Worm (Caenorhabditis elegans) whole organism, L3 larva: ENCODE results near the gene C34C6.10.

ENCODE experiments used
- R02D3.7 ChIP-seq: fragments of 150-350 bp; optimal IDR thresholded peaks from 2 replicates; lab custom pipeline; 2014; ENCODE audit warnings: missing biosample characterization, missing genetic modification characterization
- ZK546.5 ChIP-seq: sonication (generic microtip); optimal IDR thresholded peaks from 2 replicates; lab custom pipeline; 2017; ENCODE audit warnings: missing biosample characterization, missing genetic modification characterization
- ama-1 ChIP-seq: fragments of 150-350 bp; optimal IDR thresholded peaks from 2 replicates; lab custom pipeline; 2018
- ceh-16 ChIP-seq: sonication (generic microtip); optimal IDR thresholded peaks from 2 replicates; lab custom pipeline; 2017; ENCODE audit warnings: missing biosample characterization, missing genetic modification characterization
- ceh-9 ChIP-seq: sonication (generic microtip); optimal IDR thresholded peaks from 2 replicates; lab custom pipeline; 2018; ENCODE audit warnings: missing biosample characterization, missing genetic modification characterization
- egl-27 ChIP-seq: sonication (generic microtip); optimal IDR thresholded peaks from 4 replicates; lab custom pipeline; 2017; ENCODE audit warnings: missing biosample characterization, missing genetic modification reagents, missing genetic modification characterization
- egl-5 ChIP-seq: fragments of 150-350 bp; optimal IDR thresholded peaks from 2 replicates; lab custom pipeline; 2017; ENCODE audit warnings: missing biosample characterization, missing genetic modification reagents, missing genetic modification characterization, inconsistent platforms
- elt-1 ChIP-seq: fragments of 150-350 bp; optimal IDR thresholded peaks from 2 replicates; lab custom pipeline; 2014; ENCODE audit warnings: missing biosample characterization, missing genetic modification characterization
- elt-2 ChIP-seq: sonication (generic microtip); optimal IDR thresholded peaks from 2 replicates; lab custom pipeline; 2016; ENCODE audit warnings: missing genetic modification reagents, mild to moderate bottlenecking, missing genetic modification characterization, missing compliant biosample characterization
- eor-1 ChIP-seq, 2 experiments: fragments of 150-350 bp; optimal IDR thresholded peaks; 2 replicates each; lab custom pipeline; 2014 to 2018; ENCODE audit warnings: missing biosample characterization in 2 of 2, missing genetic modification characterization in 2 of 2
- fkh-2 ChIP-seq: fragments of 150-350 bp; optimal IDR thresholded peaks from 2 replicates; lab custom pipeline; 2014; ENCODE audit warnings: missing biosample characterization, missing genetic modification reagents, missing genetic modification characterization
- fos-1 ChIP-seq: fragments of 150-350 bp; optimal IDR thresholded peaks from 2 replicates; lab custom pipeline; 2014; ENCODE audit warnings: missing biosample characterization, missing genetic modification characterization
- hmg-11 ChIP-seq: sonication (generic microtip); optimal IDR thresholded peaks from 2 replicates; lab custom pipeline; 2016; ENCODE audit warnings: missing genetic modification characterization, missing compliant biosample characterization
- jun-1 ChIP-seq: fragments of 150-350 bp; optimal IDR thresholded peaks from 2 replicates; lab custom pipeline; 2014; ENCODE audit warnings: missing biosample characterization, missing genetic modification reagents, missing genetic modification characterization
- lin-15B ChIP-seq: fragments of 150-350 bp; optimal IDR thresholded peaks from 2 replicates; lab custom pipeline; 2014; ENCODE audit warnings: missing biosample characterization, missing genetic modification characterization
- lin-39 ChIP-seq: fragments of 150-350 bp; optimal IDR thresholded peaks from 2 replicates; lab custom pipeline; 2018; ENCODE audit warnings: missing biosample characterization, missing genetic modification reagents, missing genetic modification characterization
- mdl-1 ChIP-seq: fragments of 150-350 bp; optimal IDR thresholded peaks from 2 replicates; lab custom pipeline; 2014; ENCODE audit warnings: missing biosample characterization, missing genetic modification characterization
- mml-1 ChIP-seq: fragments of 150-350 bp; sonication (generic microtip); optimal IDR thresholded peaks from 3 replicates; lab custom pipeline; 2014; ENCODE audit warnings: missing biosample characterization, missing genetic modification characterization
- nfya-1 ChIP-seq: sonication (generic microtip); optimal IDR thresholded peaks from 2 replicates; lab custom pipeline; 2017; ENCODE audit warnings: missing genetic modification characterization, mild to moderate bottlenecking, missing compliant biosample characterization, antibody characterized with exemption, moderate library complexity; ENCODE audit not compliant: insufficient read depth
- nhr-23 ChIP-seq: fragments of 150-350 bp; optimal IDR thresholded peaks from 2 replicates; lab custom pipeline; 2014; ENCODE audit warnings: missing biosample characterization, missing genetic modification reagents, missing genetic modification characterization
- nhr-237 ChIP-seq: fragments of 150-350 bp; optimal IDR thresholded peaks from 2 replicates; lab custom pipeline; 2014; ENCODE audit warnings: missing biosample characterization, missing genetic modification characterization
- nhr-25 ChIP-seq: sonication (generic microtip); optimal IDR thresholded peaks from 2 replicates; lab custom pipeline; 2017; ENCODE audit warnings: missing biosample characterization, missing genetic modification characterization
- nhr-43 ChIP-seq: sonication (generic microtip); optimal IDR thresholded peaks from 2 replicates; lab custom pipeline; 2016; ENCODE audit warnings: mild to moderate bottlenecking, missing genetic modification characterization, missing compliant biosample characterization; ENCODE audit not compliant: poor library complexity, severe bottlenecking
- nhr-67 ChIP-seq: fragments of 150-350 bp; optimal IDR thresholded peaks from 2 replicates; lab custom pipeline; 2014; ENCODE audit warnings: missing biosample characterization, missing genetic modification characterization
- nhr-77 ChIP-seq: fragments of 150-350 bp; optimal IDR thresholded peaks from 2 replicates; lab custom pipeline; 2014; ENCODE audit warnings: missing biosample characterization, missing genetic modification characterization
- pha-4 ChIP-seq: fragments of 150-350 bp; optimal IDR thresholded peaks from 2 replicates; lab custom pipeline; 2014; ENCODE audit warnings: missing biosample characterization, missing genetic modification reagents, missing genetic modification characterization
- pqm-1 ChIP-seq: fragments of 150-350 bp; optimal IDR thresholded peaks from 2 replicates; lab custom pipeline; 2017; ENCODE audit warnings: missing biosample characterization, missing genetic modification characterization, inconsistent platforms
- sea-2 ChIP-seq: fragments of 150-350 bp; sonication (generic microtip); optimal IDR thresholded peaks from 4 replicates; lab custom pipeline; 2014; ENCODE audit warnings: missing biosample characterization, missing genetic modification reagents, missing genetic modification characterization
- skn-1 ChIP-seq: fragments of 150-350 bp; optimal IDR thresholded peaks from 2 replicates; lab custom pipeline; 2014; ENCODE audit warnings: missing biosample characterization, missing genetic modification characterization
- snpc-4 ChIP-seq: fragments of 150-350 bp; optimal IDR thresholded peaks from 2 replicates; lab custom pipeline; 2014; ENCODE audit warnings: missing biosample characterization, missing genetic modification characterization
- unc-39 ChIP-seq: sonication (generic microtip); optimal IDR thresholded peaks from 4 replicates; lab custom pipeline; 2017; ENCODE audit warnings: missing biosample characterization, missing genetic modification characterization
- unc-62 ChIP-seq: fragments of 150-350 bp; sonication (generic microtip); optimal IDR thresholded peaks from 4 replicates; lab custom pipeline; 2014; ENCODE audit warnings: missing biosample characterization, missing genetic modification reagents, missing genetic modification characterization
- zag-1 ChIP-seq: fragments of 150-350 bp; optimal IDR thresholded peaks from 2 replicates; lab custom pipeline; 2014; ENCODE audit warnings: missing biosample characterization, missing genetic modification characterization
- ztf-11 ChIP-seq: fragments of 150-350 bp; optimal IDR thresholded peaks from 2 replicates; lab custom pipeline; 2014; ENCODE audit warnings: missing biosample characterization, missing genetic modification characterization
- ztf-4 ChIP-seq: fragments of 150-350 bp; optimal IDR thresholded peaks from 2 replicates; lab custom pipeline; 2014; ENCODE audit warnings: missing biosample characterization, missing genetic modification characterization

Gene C34C6.10

DNA sequence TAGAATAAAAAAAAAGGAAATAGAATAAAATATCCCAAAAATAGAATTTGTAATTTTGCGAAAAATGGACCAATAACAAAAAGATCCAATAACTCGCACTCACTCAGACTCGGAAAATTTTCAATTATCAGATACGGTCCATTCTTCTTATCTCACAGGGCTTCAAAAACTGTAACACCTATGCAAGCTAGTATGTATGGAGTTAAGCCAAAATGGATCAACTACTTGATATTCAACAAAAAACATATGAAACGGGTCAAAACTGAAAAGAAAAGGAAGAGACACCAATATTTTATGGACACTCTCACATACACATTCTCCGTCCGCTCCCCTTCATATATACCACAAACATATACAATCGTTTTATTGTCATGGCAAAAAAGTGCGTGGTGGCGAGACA lies 10.1 kb downstream of the C34C6.10 start, which contains the start of gene C34C6.9:
Gene C34C6.9, plus strand, starts transcription at position 301 of the 400 bp plus-strand sequence.
- TF ChIP-seq lin-39 (tag; lab: Kevin White, UChicago) (no peak), zag-1 (tag; lab: Kevin White, UChicago) (no peak)

DNA sequence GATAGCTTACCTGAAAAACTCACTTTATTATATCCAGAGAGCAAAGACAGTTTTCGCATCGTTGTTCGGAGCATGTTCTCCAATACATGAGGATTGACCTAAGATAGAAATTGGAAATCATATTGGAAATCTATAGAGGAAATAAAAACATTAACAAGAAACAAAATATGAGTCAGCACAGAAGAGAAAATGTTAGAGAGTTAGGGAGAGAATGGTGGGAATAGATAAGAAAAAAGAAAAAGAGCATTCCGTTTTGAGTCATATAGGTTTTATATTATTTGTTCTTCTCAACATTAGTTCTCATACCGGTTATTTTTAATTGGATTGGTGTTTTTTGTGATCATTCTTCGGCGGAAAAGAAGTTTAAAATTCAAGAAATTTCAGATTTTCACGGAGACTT lies 10.9 kb downstream of the C34C6.10 start, which contains the start of gene hgap-2:
Gene hgap-2, minus strand, starts transcription at position 101 of the 400 bp plus-strand sequence.
- no peak for TF ChIP-seq mml-1
- no peak for TF ChIP-seq nhr-25
- peak; percentile 4 for TF ChIP-seq pha-4 (tag; lab: Kevin White, UChicago)
- TF ChIP-seq pqm-1 (tag; lab: Kevin White, UChicago), result peak; percentile 19
- no peak for TF ChIP-seq mdl-1 (tag; lab: Kevin White, UChicago)

DNA sequence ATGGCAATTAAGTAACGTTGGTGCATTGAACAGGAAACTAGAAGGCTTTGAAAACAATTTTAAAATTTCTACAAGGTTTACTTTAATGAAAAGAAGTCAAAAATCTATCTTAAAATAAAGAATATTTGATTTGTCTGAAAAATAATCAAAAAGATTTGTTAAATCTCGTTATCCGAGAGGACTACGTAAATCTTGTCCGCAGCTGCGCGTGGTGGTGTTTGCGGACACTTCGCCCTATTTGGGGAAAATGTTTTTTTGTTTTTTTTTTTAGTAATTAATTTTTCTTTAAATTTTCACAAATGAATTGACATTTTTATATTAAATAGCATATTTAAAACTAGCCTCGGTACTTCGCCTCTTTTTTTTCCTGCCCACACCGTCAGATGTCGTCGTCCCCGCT lies 11.8 kb downstream of the C34C6.10 start:
- no peak for TF ChIP-seq egl-27 (tag; lab: Kevin White, UChicago)
- TF ChIP-seq snpc-4 (tag; lab: Kevin White, UChicago), result peak; percentile 49
- no peak for TF ChIP-seq elt-2
- TF ChIP-seq unc-39 (tag; lab: Kevin White, UChicago), result no peak
- no peak for TF ChIP-seq ama-1 (lab: Kevin White, UChicago)
- TF ChIP-seq ztf-11 (tag; lab: Kevin White, UChicago), result no peak
- TF ChIP-seq fos-1, result no peak
- no peak for TF ChIP-seq nhr-77 (tag; lab: Kevin White, UChicago)
- peak; percentile 46 for TF ChIP-seq lin-39 (tag; lab: Kevin White, UChicago)
- no peak for TF ChIP-seq pha-4 (tag; lab: Kevin White, UChicago)
- peak; percentile 50 for TF ChIP-seq nhr-43 (tag; lab: Kevin White, UChicago)
- TF ChIP-seq elt-1 (tag; lab: Kevin White, UChicago), result no peak
- peak; percentile 63 for TF ChIP-seq egl-5 (tag; lab: Kevin White, UChicago)
- TF ChIP-seq nfya-1, result peak; percentile 60
- no peak for TF ChIP-seq ceh-9 (tag; lab: Kevin White, UChicago)
- no peak for TF ChIP-seq jun-1 (tag; lab: Kevin White, UChicago)
- TF ChIP-seq hmg-11 (tag; lab: Kevin White, UChicago), result peak; percentile 55
- peak; percentile 49 for TF ChIP-seq lin-15B (tag; lab: Kevin White, UChicago)
- TF ChIP-seq sea-2 (GFP tag; lab: Kevin White, UChicago), result no peak
- no peak for TF ChIP-seq nhr-237 (tag; lab: Kevin White, UChicago)
- TF ChIP-seq eor-1 (tag; optimal IDR thresholded peaks at IDR 0.05; lab: Kevin White, UChicago), result no peak
- peak; percentile 28 for TF ChIP-seq R02D3.7 (tag; lab: Kevin White, UChicago)
- no peak for TF ChIP-seq ceh-16
- TF ChIP-seq nhr-23 (tag; lab: Kevin White, UChicago), result no peak
- TF ChIP-seq unc-62 (GFP tag; lab: Kevin White, UChicago), result no peak
- no peak for TF ChIP-seq nhr-67
- TF ChIP-seq ztf-4 (tag; lab: Kevin White, UChicago), result no peak
- no peak for TF ChIP-seq ZK546.5 (tag; lab: Kevin White, UChicago)
- TF ChIP-seq skn-1 (tag; lab: Kevin White, UChicago), result no peak
- no peak for TF ChIP-seq fkh-2 (tag; lab: Kevin White, UChicago)
- TF ChIP-seq zag-1 (tag; lab: Kevin White, UChicago), result no peak

DNA sequence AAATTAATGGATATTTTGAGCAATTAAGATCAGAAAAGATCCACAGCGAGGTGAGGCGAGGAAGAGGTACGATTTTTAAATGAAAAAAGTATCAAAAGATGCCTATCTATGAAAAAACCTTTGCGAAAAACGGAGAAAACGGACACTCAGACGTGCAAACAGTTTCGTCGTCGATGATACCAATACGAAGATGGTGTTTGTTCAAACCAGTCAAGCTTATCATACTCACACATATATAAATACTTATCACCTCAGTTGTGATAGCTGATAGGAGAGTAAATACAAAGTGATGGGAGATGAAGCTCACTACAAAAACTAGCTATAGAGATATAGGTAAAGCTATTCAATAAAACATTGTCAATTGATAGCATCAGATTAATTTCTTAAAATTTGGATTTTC lies 15.9 kb downstream of the C34C6.10 start:
- TF ChIP-seq pqm-1 (tag; lab: Kevin White, UChicago) (peak; percentile 6), elt-2 (peak; percentile 63), lin-15B (tag; lab: Kevin White, UChicago) (no peak), zag-1 (tag; lab: Kevin White, UChicago) (no peak), pha-4 (tag; lab: Kevin White, UChicago) (peak; percentile 24), fkh-2 (tag; lab: Kevin White, UChicago) (no peak)

DNA sequence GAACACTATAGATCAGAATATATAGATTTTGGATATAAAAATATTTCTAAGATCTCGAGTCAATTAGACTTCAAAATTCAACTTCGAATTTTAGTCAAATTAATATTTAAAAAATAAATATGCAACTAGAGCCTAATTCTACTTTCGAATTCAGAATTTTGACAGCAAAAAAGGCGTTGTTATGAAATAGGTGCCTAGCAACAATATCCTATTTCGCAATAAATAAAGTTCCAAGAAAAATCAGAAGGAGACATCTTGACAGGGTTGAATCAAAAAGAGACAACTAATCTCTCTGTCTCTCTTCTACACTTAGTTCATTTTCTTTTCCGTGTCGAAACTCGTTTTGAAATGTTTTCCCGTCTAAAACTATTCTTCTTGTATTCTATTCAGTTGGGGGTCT lies 20.3 kb downstream of the C34C6.10 start:
- TF ChIP-seq nhr-25, result peak; percentile 1
- peak; percentile 17 for TF ChIP-seq nhr-23 (tag; lab: Kevin White, UChicago)
- TF ChIP-seq pqm-1 (tag; lab: Kevin White, UChicago), result no peak
